Fruit fly (Drosophila melanogaster) whole organism, embryonic: Measurements from ENCODE around the gene eEF1alpha2.

Experiments used
- Antp ChIP-seq: fragments of 200-800 bp; sonication (Bioruptor generic); optimal IDR thresholded peaks from 3 replicates; lab custom pipeline; 2016; ENCODE audit warnings: missing biosample characterization, missing genetic modification characterization
- CG10209 ChIP-seq: fragments of 200-800 bp; sonication (Bioruptor generic); optimal IDR thresholded peaks from 3 replicates; lab custom pipeline; 2017; ENCODE audit warnings: missing biosample characterization, mild to moderate bottlenecking, missing genetic modification characterization, missing genetic modification reagents
- CG10565 ChIP-seq: fragments of 200-800 bp; sonication (Bioruptor generic); optimal IDR thresholded peaks from 3 replicates; lab custom pipeline; 2016; ENCODE audit warnings: missing biosample characterization, mild to moderate bottlenecking, missing genetic modification characterization
- CG1233 ChIP-seq: fragments of 200-800 bp; sonication (Bioruptor generic); optimal IDR thresholded peaks from 4 replicates; lab custom pipeline; 2018; ENCODE audit warnings: missing biosample characterization, mild to moderate bottlenecking, missing genetic modification characterization
- CG14710 ChIP-seq: fragments of 200-800 bp; sonication (Bioruptor generic); optimal IDR thresholded peaks from 3 replicates; lab custom pipeline; 2019; ENCODE audit warnings: missing biosample characterization, mild to moderate bottlenecking, missing genetic modification characterization, moderate library complexity
- CG15514 ChIP-seq: fragments of 200-800 bp; sonication (Bioruptor generic); optimal IDR thresholded peaks from 3 replicates; lab custom pipeline; 2017; ENCODE audit warnings: missing biosample characterization, missing genetic modification characterization, mild to moderate bottlenecking, moderate library complexity, missing genetic modification reagents
- CG1647 ChIP-seq: fragments of 200-800 bp; sonication (Bioruptor generic); optimal IDR thresholded peaks from 3 replicates; lab custom pipeline; 2016; ENCODE audit warnings: missing biosample characterization, missing genetic modification characterization
- CG16813 ChIP-seq: fragments of 200-800 bp; sonication (Bioruptor generic); IDR thresholded peaks from 3 replicates; pipeline ENCODE4 v1.3.6; 2022; ENCODE audit warnings: missing biosample characterization, missing genetic modification characterization; ENCODE audit not compliant: partially characterized antibody
- CG17568 ChIP-seq: fragments of 200-800 bp; sonication (Bioruptor generic); optimal IDR thresholded peaks from 2 replicates; lab custom pipeline; 2018; ENCODE audit warnings: missing biosample characterization, mild to moderate bottlenecking, missing genetic modification characterization, moderate library complexity
- CG18599 ChIP-seq: fragments of 200-800 bp; sonication (Bioruptor generic); optimal IDR thresholded peaks from 3 replicates; lab custom pipeline; 2017; ENCODE audit warnings: missing biosample characterization, missing genetic modification characterization, mild to moderate bottlenecking, moderate library complexity, missing genetic modification reagents
- CG2678 ChIP-seq: fragments of 200-800 bp; sonication (Bioruptor generic); optimal IDR thresholded peaks from 3 replicates; lab custom pipeline; 2019; ENCODE audit warnings: missing biosample characterization, mild to moderate bottlenecking, missing genetic modification characterization, moderate library complexity
- CG2889 ChIP-seq: fragments of 200-800 bp; sonication (Bioruptor generic); IDR thresholded peaks from 3 replicates; pipeline ENCODE4 v1.3.6; 2022; ENCODE audit warnings: missing biosample characterization, missing genetic modification characterization
- CG3838 ChIP-seq: fragments of 200-800 bp; sonication (Bioruptor generic); optimal IDR thresholded peaks from 3 replicates; lab custom pipeline; 2016; ENCODE audit warnings: missing biosample characterization, missing genetic modification characterization
- CG3995 ChIP-seq: fragments of 200-800 bp; sonication (Bioruptor generic); optimal IDR thresholded peaks from 3 replicates; lab custom pipeline; 2016; ENCODE audit warnings: missing biosample characterization, missing genetic modification characterization
- CG4282 ChIP-seq: fragments of 200-800 bp; sonication (Bioruptor generic); optimal IDR thresholded peaks from 2 replicates; lab custom pipeline; 2016; ENCODE audit warnings: missing biosample characterization, missing genetic modification characterization
- CG5245 ChIP-seq: fragments of 200-800 bp; sonication (Bioruptor generic); optimal IDR thresholded peaks from 3 replicates; lab custom pipeline; 2016; ENCODE audit warnings: missing biosample characterization, missing genetic modification characterization
- CG6654 ChIP-seq: fragments of 200-800 bp; sonication (Bioruptor generic); optimal IDR thresholded peaks from 2 replicates; lab custom pipeline; 2017; ENCODE audit warnings: missing biosample characterization, mild to moderate bottlenecking, missing genetic modification characterization
- CG6689 ChIP-seq: fragments of 200-800 bp; sonication (Bioruptor generic); IDR thresholded peaks from 2 replicates; pipeline ENCODE4 v1.3.6; 2022; ENCODE audit warnings: missing biosample characterization, missing genetic modification characterization
- CG8924 ChIP-seq: fragments of 200-800 bp; optimal IDR thresholded peaks from 3 replicates; lab custom pipeline; 2019; ENCODE audit warnings: missing biosample characterization, mild to moderate bottlenecking, missing genetic modification characterization, moderate library complexity
- CG9817 ChIP-seq: fragments of 200-800 bp; sonication (Bioruptor generic); optimal IDR thresholded peaks from 2 replicates; lab custom pipeline; 2018; ENCODE audit warnings: missing biosample characterization, mild to moderate bottlenecking, missing genetic modification characterization, moderate library complexity
- CTCF ChIP-seq: fragments of 200-800 bp; sonication (Bioruptor generic); optimal IDR thresholded peaks from 2 replicates; lab custom pipeline; 2017; ENCODE audit warnings: missing biosample characterization, mild to moderate bottlenecking, missing genetic modification characterization, moderate library complexity
- Fer2 ChIP-seq: fragments of 200-800 bp; sonication (Bioruptor generic); optimal IDR thresholded peaks from 2 replicates; lab custom pipeline; 2018; ENCODE audit warnings: missing biosample characterization, mild to moderate bottlenecking, missing genetic modification characterization, moderate library complexity
- Fer3 ChIP-seq: fragments of 200-800 bp; sonication (Bioruptor generic); optimal IDR thresholded peaks from 2 replicates; lab custom pipeline; 2018; ENCODE audit warnings: missing biosample characterization, mild to moderate bottlenecking, missing genetic modification characterization, moderate library complexity
- HLH4C ChIP-seq: fragments of 200-800 bp; sonication (Bioruptor generic); IDR thresholded peaks from 3 replicates; pipeline ENCODE4 v1.3.6; 2022; ENCODE audit warnings: missing biosample characterization, missing genetic modification characterization; ENCODE audit not compliant: partially characterized antibody
- HmgZ ChIP-seq: fragments of 200-800 bp; sonication (Bioruptor generic); optimal IDR thresholded peaks from 2 replicates; lab custom pipeline; 2018; ENCODE audit warnings: missing biosample characterization, mild to moderate bottlenecking, missing genetic modification characterization
- MESR4 ChIP-seq: fragments of 200-800 bp; sonication (Bioruptor generic); optimal IDR thresholded peaks from 2 replicates; lab custom pipeline; 2018; ENCODE audit warnings: missing biosample characterization, mild to moderate bottlenecking, missing genetic modification characterization, moderate library complexity
- Max ChIP-seq: fragments of 200-800 bp; sonication (Bioruptor generic); optimal IDR thresholded peaks from 2 replicates; lab custom pipeline; 2016; ENCODE audit warnings: missing biosample characterization, mild to moderate bottlenecking, missing genetic modification characterization
- NK7.1 ChIP-seq: fragments of 200-800 bp; sonication (Bioruptor generic); optimal IDR thresholded peaks from 3 replicates; lab custom pipeline; 2016; ENCODE audit warnings: missing biosample characterization, missing genetic modification characterization
- Optix ChIP-seq: fragments of 200-800 bp; sonication (Bioruptor generic); IDR thresholded peaks from 3 replicates; pipeline ENCODE4 v1.3.6; 2022; ENCODE audit warnings: missing biosample characterization, missing genetic modification characterization
- Poxn ChIP-seq: fragments of 200-800 bp; sonication (Bioruptor generic); IDR thresholded peaks from 2 replicates; pipeline ENCODE4 v1.3.6; 2022; ENCODE audit warnings: missing biosample characterization, missing genetic modification characterization
- Trl ChIP-seq, 3 experiments: fragments of >200 bp in 2 of 3; fragments of 200-800 bp in 1 of 3; sonication (Bioruptor generic) in 1 of 3; optimal IDR thresholded peaks; 2 replicates in 1 of 3; 3 replicates in 2 of 3; lab custom pipeline; 2016 to 2017; ENCODE audit warnings: missing biosample characterization in 1 of 3, missing genetic modification characterization in 1 of 3
- cato ChIP-seq: fragments of 200-800 bp; sonication (Bioruptor generic); optimal IDR thresholded peaks from 2 replicates; lab custom pipeline; 2016; ENCODE audit warnings: missing biosample characterization, missing genetic modification characterization, borderline replicate concordance
- corto ChIP-seq: fragments of 200-800 bp; sonication (Bioruptor generic); optimal IDR thresholded peaks from 2 replicates; lab custom pipeline; 2016; ENCODE audit warnings: missing biosample characterization, mild to moderate bottlenecking, missing genetic modification characterization, moderate library complexity
- gro ChIP-seq: fragments of 200-800 bp; sonication (Bioruptor generic); optimal IDR thresholded peaks from 2 replicates; lab custom pipeline; 2016; ENCODE audit warnings: missing biosample characterization, missing genetic modification characterization
- gt ChIP-seq: fragments of 200-800 bp; sonication (Bioruptor generic); IDR thresholded peaks from 2 replicates; pipeline ENCODE4 v1.3.6; 2022; ENCODE audit warnings: missing biosample characterization, missing genetic modification characterization
- her ChIP-seq: fragments of 200-800 bp; sonication (Bioruptor generic); optimal IDR thresholded peaks from 2 replicates; lab custom pipeline; 2016; ENCODE audit warnings: missing biosample characterization, missing genetic modification characterization
- insv ChIP-seq, 2 experiments: fragments of 200-800 bp; sonication (Bioruptor generic); optimal IDR thresholded peaks; 3 replicates each; lab custom pipeline; 2016 to 2018; ENCODE audit warnings: missing biosample characterization in 2 of 2, missing genetic modification characterization in 2 of 2
- jigr1 ChIP-seq: fragments of 200-800 bp; sonication (Bioruptor generic); IDR thresholded peaks from 3 replicates; pipeline ENCODE4 v1.3.6; 2022; ENCODE audit warnings: missing biosample characterization, missing genetic modification characterization
- kay ChIP-seq: fragments of 200-800 bp; sonication (Bioruptor generic); optimal IDR thresholded peaks from 2 replicates; lab custom pipeline; 2016; ENCODE audit warnings: missing biosample characterization, missing genetic modification characterization
- lov ChIP-seq, 2 experiments: fragments of 200-800 bp in 1 of 2; fragments of >200 bp in 1 of 2; sonication (Bioruptor generic) in 1 of 2; IDR thresholded peaks in 1 of 2; optimal IDR thresholded peaks in 1 of 2; 2 replicates in 1 of 2; 3 replicates in 1 of 2; pipeline versions ENCODE4 v1.3.6 to Lab custom; 2017 to 2022; ENCODE audit warnings: missing biosample characterization in 1 of 2, missing genetic modification characterization in 1 of 2
- org-1 ChIP-seq: fragments of 200-800 bp; sonication (Bioruptor generic); optimal IDR thresholded peaks from 2 replicates; lab custom pipeline; 2017; ENCODE audit warnings: missing biosample characterization, missing genetic modification characterization
- pzg ChIP-seq: fragments of 200-800 bp; sonication (Bioruptor generic); optimal IDR thresholded peaks from 3 replicates; lab custom pipeline; 2018; ENCODE audit warnings: missing biosample characterization, mild to moderate bottlenecking, missing genetic modification characterization, moderate library complexity
- ranshi ChIP-seq: fragments of 200-800 bp; sonication (Bioruptor generic); IDR thresholded peaks from 2 replicates; pipeline ENCODE4 v1.3.6; 2022; ENCODE audit warnings: missing biosample characterization, missing genetic modification characterization
- sqz ChIP-seq: fragments of 200-800 bp; sonication (Bioruptor generic); optimal IDR thresholded peaks from 3 replicates; lab custom pipeline; 2018; ENCODE audit warnings: missing biosample characterization, mild to moderate bottlenecking, missing genetic modification characterization
- stc ChIP-seq: fragments of 200-800 bp; sonication (Bioruptor generic); IDR thresholded peaks from 2 replicates; pipeline ENCODE4 v1.3.6; 2022; ENCODE audit warnings: missing biosample characterization, missing genetic modification characterization
- tin ChIP-seq: fragments of 200-800 bp; sonication (Bioruptor generic); optimal IDR thresholded peaks from 3 replicates; lab custom pipeline; 2016; ENCODE audit warnings: missing biosample characterization, missing genetic modification characterization
- trh ChIP-seq: fragments of 200-800 bp; sonication (Bioruptor generic); optimal IDR thresholded peaks from 2 replicates; lab custom pipeline; 2016; ENCODE audit warnings: missing biosample characterization, missing genetic modification characterization
- tx ChIP-seq: fragments of 200-800 bp; sonication (Bioruptor generic); optimal IDR thresholded peaks from 2 replicates; lab custom pipeline; 2016; ENCODE audit warnings: missing biosample characterization, missing genetic modification characterization

The eEF1alpha2 gene

DNA sequence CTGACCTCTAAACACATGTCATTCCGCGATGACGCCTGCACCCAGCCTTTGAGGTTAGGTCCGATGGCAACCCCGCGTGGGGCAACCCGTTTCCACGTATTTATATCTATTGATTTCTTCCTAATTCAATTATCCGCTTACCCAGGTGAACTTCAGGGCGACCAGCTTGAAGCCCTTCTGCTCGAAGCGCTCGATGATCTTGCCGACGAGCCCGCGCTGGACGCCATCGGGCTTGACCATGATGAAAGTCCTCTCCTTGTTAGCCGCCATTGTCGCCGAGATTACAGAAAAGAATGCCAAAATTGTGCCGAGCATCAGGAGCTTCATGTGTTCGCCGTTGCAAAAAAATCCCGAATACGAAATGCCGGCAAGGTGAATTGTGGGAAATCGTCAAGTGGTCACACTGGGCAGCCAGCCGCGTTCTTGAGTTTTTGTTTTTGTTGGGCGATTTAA lies 7.4 kb downstream of the eEF1alpha2 start, which contains the start of gene awd (continued):
- TF ChIP-seq CG8924 (peak; percentile 49), CG3995 (GFP tag; lab: Kevin White, UChicago) (peak; percentile 27)

DNA sequence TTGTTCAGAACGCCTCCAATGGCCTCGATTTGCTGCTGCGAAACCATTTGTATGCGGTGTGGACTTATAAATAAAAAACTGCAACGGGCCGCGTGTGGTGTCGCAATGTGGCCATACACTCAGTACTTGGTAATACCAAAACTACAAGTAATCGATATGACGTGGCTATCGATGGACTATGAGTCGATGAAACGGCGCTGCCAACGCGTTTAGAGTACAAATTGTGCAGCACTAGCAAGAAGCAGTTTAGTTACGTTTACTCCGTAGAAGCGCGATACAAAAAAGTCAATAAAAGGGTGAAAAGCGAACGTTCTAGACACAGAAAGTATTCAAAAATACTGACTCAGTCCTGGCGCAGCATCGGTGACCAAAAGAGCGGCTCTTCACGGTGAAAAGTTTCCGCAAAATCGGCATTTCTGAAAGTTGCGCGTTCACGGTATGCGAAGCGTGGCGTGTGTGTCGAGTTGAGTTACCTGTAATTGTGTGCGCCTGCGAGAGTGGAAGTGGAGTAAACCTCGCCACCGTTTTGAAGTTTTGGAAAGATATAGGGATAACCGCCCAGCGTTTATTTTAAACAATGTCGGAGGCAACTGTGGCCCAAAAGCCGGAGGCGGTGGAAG lies 9.3 kb downstream of the eEF1alpha2 start, which contains the start of the genes nero and CG1910:
Gene nero (minus strand): TSS at position 130 of the 620 bp plus-strand sequence.
Gene CG1910 (plus strand): TSS at position 215 of the 620 bp plus-strand sequence.
- TF ChIP-seq sqz (GFP tag; lab: Kevin White, UChicago): peak; percentile 31
- no peak for TF ChIP-seq Trl (optimal IDR thresholded peaks at IDR 0.05; lab: Kevin White, UChicago)
- TF ChIP-seq Trl (GFP tag; optimal IDR thresholded peaks at IDR 0.05; lab: Kevin White, UChicago): peak; percentile 19
- TF ChIP-seq CG1647: no peak
- no peak for TF ChIP-seq Poxn (GFP tag; lab: Robert Waterston, UW)
- no peak for TF ChIP-seq tin (GFP tag; lab: Kevin White, UChicago)
- peak; percentile 39 for TF ChIP-seq CTCF (GFP tag; lab: Kevin White, UChicago)
- no peak for TF ChIP-seq corto
- TF ChIP-seq CG2889 (GFP tag; lab: Robert Waterston, UW): no peak
- TF ChIP-seq jigr1 (GFP tag; lab: Robert Waterston, UW): no peak
- TF ChIP-seq insv (GFP tag; optimal IDR thresholded peaks at IDR 0.05; lab: Kevin White, UChicago): no peak
- no peak for TF ChIP-seq Fer3
- peak; percentile 33 for TF ChIP-seq gro
- peak; percentile 29 for TF ChIP-seq CG1233 (GFP tag; lab: Kevin White, UChicago)
- TF ChIP-seq HmgZ (tag; lab: Kevin White, UChicago): peak; percentile 77
- TF ChIP-seq Optix: no peak
- no peak for TF ChIP-seq CG9817 (tag; lab: Kevin White, UChicago)
- TF ChIP-seq Max (GFP tag; lab: Kevin White, UChicago): peak; percentile 51
- TF ChIP-seq CG10565 (GFP tag; lab: Kevin White, UChicago): no peak
- no peak for TF ChIP-seq tx (GFP tag; lab: Kevin White, UChicago)
- no peak for TF ChIP-seq Antp (GFP tag; lab: Kevin White, UChicago)
- TF ChIP-seq stc (GFP tag; lab: Robert Waterston, UW): no peak
- no peak for TF ChIP-seq Fer2
- peak; percentile 20 for TF ChIP-seq CG18599 (GFP tag; lab: Kevin White, UChicago)
- TF ChIP-seq MESR4 (GFP tag; lab: Kevin White, UChicago): peak; percentile 77
- TF ChIP-seq gt (GFP tag; lab: Robert Waterston, UW): no peak
- no peak for TF ChIP-seq her (GFP tag; lab: Kevin White, UChicago)
- no peak for TF ChIP-seq CG4282 (GFP tag; lab: Kevin White, UChicago)
- no peak for TF ChIP-seq CG17568 (GFP tag; lab: Kevin White, UChicago)
- no peak for TF ChIP-seq trh (GFP tag; lab: Kevin White, UChicago)
- peak; percentile 10 for TF ChIP-seq CG5245 (GFP tag; lab: Kevin White, UChicago)
- no peak for TF ChIP-seq cato (GFP tag; lab: Kevin White, UChicago)
- TF ChIP-seq CG6654: no peak
- TF ChIP-seq CG6689 (GFP tag; lab: Robert Waterston, UW): no peak
- TF ChIP-seq pzg (GFP tag; lab: Kevin White, UChicago): peak; percentile 95
- TF ChIP-seq org-1 (GFP tag; lab: Kevin White, UChicago): no peak
- TF ChIP-seq CG2678: peak; percentile 11
- TF ChIP-seq NK7.1 (GFP tag; lab: Kevin White, UChicago): no peak
- no peak for TF ChIP-seq CG10209 (GFP tag; lab: Kevin White, UChicago)
- no peak for TF ChIP-seq CG16813 (GFP tag; lab: Robert Waterston, UW)
- peak; percentile 78 for TF ChIP-seq CG15514
- TF ChIP-seq ranshi (GFP tag; lab: Robert Waterston, UW): no peak
- no peak for TF ChIP-seq lov (optimal IDR thresholded peaks at IDR 0.05; lab: Kevin White, UChicago)
- no peak for TF ChIP-seq lov (GFP tag; IDR thresholded peaks at IDR 0.05; lab: Robert Waterston, UW)
- TF ChIP-seq HLH4C: no peak
- TF ChIP-seq CG3838 (GFP tag; lab: Kevin White, UChicago): no peak
- TF ChIP-seq CG14710: peak; percentile 43
- TF ChIP-seq kay: peak; percentile 23
